Fruit fly (Drosophila melanogaster): Measurements from ENCODE around the gene CG3630.

dm6 chrX:2187520-2187919 is 25.5 kb downstream of the CG3630 start, which contains the start of gene CG3457:
- TF ChIP-seq CTCF (optimal IDR thresholded peaks at IDR 0.05) (no peak), CG8478 (optimal IDR thresholded peaks at IDR 0.05) (no peak)
